Worm (Caenorhabditis elegans): ENCODE measurements around the gene Y43F8B.14.

DNA sequence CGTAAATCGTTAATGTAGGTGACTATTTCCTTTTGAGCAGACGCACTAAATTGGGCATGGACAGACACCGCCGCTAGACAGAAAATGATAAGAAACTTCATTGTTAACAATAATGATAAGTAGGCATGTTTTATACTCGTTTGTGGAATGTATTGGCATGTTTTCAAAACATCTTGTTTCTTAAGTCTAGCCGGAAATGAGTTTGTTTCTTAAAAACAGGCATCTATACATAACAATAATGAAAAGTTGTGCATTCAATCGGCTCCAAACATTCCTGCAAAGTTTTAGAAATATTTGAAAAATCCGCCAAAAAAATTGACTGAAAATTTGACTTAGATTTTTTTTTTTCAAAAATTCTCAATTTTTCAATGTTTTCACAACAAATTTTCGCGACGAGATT lies 39.8 kb upstream of the Y43F8B.14 start, which contains the start of gene scl-21:
- no peak for TF ChIP-seq cog-1 (tag; optimal IDR thresholded peaks at IDR 0.05)
- no peak for TF ChIP-seq med-1 (GFP tag; optimal IDR thresholded peaks at IDR 0.05; ENCODE audit: insufficient read depth)
- no peak for TF ChIP-seq ztf-23 (GFP tag; IDR thresholded peaks at IDR 0.05)
- no peak for TF ChIP-seq klf-2 (GFP tag; conservative IDR thresholded peaks at IDR 0.05)
- TF ChIP-seq flt-1 (GFP tag; IDR thresholded peaks at IDR 0.05), result no peak
- TF ChIP-seq tab-1 (GFP tag; IDR thresholded peaks at IDR 0.05), result no peak
- TF ChIP-seq T22C8.4 (GFP tag; IDR thresholded peaks at IDR 0.05), result no peak

All from whole organism, midembryonic.